Fruit fly (Drosophila melanogaster) whole organism, pupa: ENCODE data around the gene CG32240.

ENCODE experiments used
- CG12605 ChIP-seq: fragments of 200-800 bp; sonication (Bioruptor generic); IDR thresholded peaks from 2 replicates; pipeline ENCODE4 v1.3.6; 2022; ENCODE audit warnings: missing biosample characterization, missing genetic modification characterization
- CG14655 ChIP-seq: fragments of 200-800 bp; sonication (Bioruptor generic); optimal IDR thresholded peaks from 3 replicates; lab custom pipeline; 2017; ENCODE audit warnings: mild to moderate bottlenecking, missing biosample characterization, missing genetic modification reagents, missing genetic modification characterization
- CG15710 ChIP-seq: fragments of 200-800 bp; sonication (Bioruptor generic); optimal IDR thresholded peaks from 2 replicates; lab custom pipeline; 2018; ENCODE audit warnings: missing biosample characterization, mild to moderate bottlenecking, missing genetic modification characterization, moderate library complexity
- CG17806 ChIP-seq: fragments of 200-800 bp; sonication (Bioruptor generic); optimal IDR thresholded peaks from 2 replicates; lab custom pipeline; 2018; ENCODE audit warnings: missing biosample characterization, mild to moderate bottlenecking, missing genetic modification characterization, moderate library complexity
- CG32121 ChIP-seq: fragments of 200-800 bp; sonication (Bioruptor generic); IDR thresholded peaks from 2 replicates; pipeline ENCODE4 v1.3.6; 2022; ENCODE audit warnings: missing biosample characterization, missing genetic modification characterization
- CG34367 ChIP-seq: fragments of 200-800 bp; sonication (Bioruptor generic); optimal IDR thresholded peaks from 2 replicates; lab custom pipeline; 2018; ENCODE audit warnings: missing biosample characterization, mild to moderate bottlenecking, missing genetic modification characterization
- CG4496 ChIP-seq: fragments of 200-800 bp; sonication (Bioruptor generic); IDR thresholded peaks from 3 replicates; pipeline ENCODE4 v1.3.6; 2022; ENCODE audit warnings: missing biosample characterization, missing genetic modification characterization
- CG8159 ChIP-seq: fragments of 200-800 bp; sonication (Bioruptor generic); optimal IDR thresholded peaks from 3 replicates; lab custom pipeline; 2018; ENCODE audit warnings: missing biosample characterization, mild to moderate bottlenecking, missing genetic modification characterization, moderate library complexity
- CG8301 ChIP-seq: fragments of 200-800 bp; sonication (Bioruptor generic); optimal IDR thresholded peaks from 2 replicates; lab custom pipeline; 2018; ENCODE audit warnings: missing biosample characterization, mild to moderate bottlenecking, missing genetic modification characterization
- CG9948 ChIP-seq: fragments of 200-800 bp; sonication (Bioruptor generic); optimal IDR thresholded peaks from 2 replicates; lab custom pipeline; 2018; ENCODE audit warnings: missing biosample characterization, mild to moderate bottlenecking, missing genetic modification characterization, moderate library complexity
- D1 ChIP-seq: fragments of 200-800 bp; sonication (Bioruptor generic); optimal IDR thresholded peaks from 2 replicates; lab custom pipeline; 2018; ENCODE audit warnings: missing biosample characterization, mild to moderate bottlenecking, missing genetic modification characterization, moderate library complexity
- EcR ChIP-seq: fragments of 200-800 bp; sonication (Bioruptor generic); optimal IDR thresholded peaks from 3 replicates; lab custom pipeline; 2019; ENCODE audit warnings: missing biosample characterization, missing genetic modification characterization, mild to moderate bottlenecking, moderate library complexity, missing genetic modification reagents
- Ets98B ChIP-seq: fragments of 200-800 bp; sonication (Bioruptor generic); IDR thresholded peaks from 2 replicates; pipeline ENCODE4 v1.3.6; 2022; ENCODE audit warnings: missing biosample characterization, missing genetic modification characterization
- Pif1A ChIP-seq: fragments of 200-800 bp; sonication (Bioruptor generic); optimal IDR thresholded peaks from 3 replicates; lab custom pipeline; 2016; ENCODE audit warnings: missing biosample characterization, missing genetic modification characterization
- Pif1B ChIP-seq: fragments of 200-800 bp; sonication (Bioruptor generic); optimal IDR thresholded peaks from 3 replicates; lab custom pipeline; 2016; ENCODE audit warnings: missing biosample characterization, missing genetic modification characterization
- Snoo ChIP-seq: fragments of 200-800 bp; sonication (Bioruptor generic); optimal IDR thresholded peaks from 3 replicates; lab custom pipeline; 2017; ENCODE audit warnings: missing biosample characterization, mild to moderate bottlenecking, missing genetic modification characterization, inconsistent platforms
- fd96Ca ChIP-seq: fragments of 200-800 bp; sonication (Bioruptor generic); IDR thresholded peaks from 3 replicates; pipeline ENCODE4 v1.3.6; 2022; ENCODE audit warnings: missing biosample characterization, missing genetic modification characterization
- gl ChIP-seq: fragments of 200-800 bp; sonication (Bioruptor generic); optimal IDR thresholded peaks from 2 replicates; lab custom pipeline; 2018; ENCODE audit warnings: missing biosample characterization, mild to moderate bottlenecking, missing genetic modification characterization
- rn ChIP-seq: fragments of 200-800 bp; sonication (Bioruptor generic); IDR thresholded peaks from 2 replicates; pipeline ENCODE4 v1.3.6; 2022; ENCODE audit warnings: missing biosample characterization, missing genetic modification characterization

CG32240 gene

DNA sequence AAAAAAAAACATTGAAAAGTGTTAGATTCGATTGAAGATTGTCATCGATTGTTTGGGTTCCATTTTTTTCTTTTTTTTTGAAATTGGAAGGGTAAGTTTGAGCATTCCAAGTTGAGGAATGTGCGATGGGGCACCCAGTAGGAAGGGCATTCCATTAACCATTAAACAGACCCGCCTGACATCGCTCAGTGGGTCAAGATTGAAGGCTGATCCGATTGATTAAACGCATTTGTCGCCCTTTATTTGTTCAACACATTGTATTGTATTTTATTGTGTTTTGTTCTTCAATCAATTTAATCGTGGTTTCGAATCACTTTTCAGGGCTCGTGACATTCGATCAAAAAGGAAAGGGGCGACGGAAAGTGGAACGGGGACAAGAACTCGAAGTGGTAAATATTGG lies 40.4 kb downstream of the CG32240 start:
- TF ChIP-seq Snoo (tag; lab: Kevin White, UChicago) (no peak), CG32121 (no peak)

- TF ChIP-seq gl (tag; lab: Kevin White, UChicago) (no peak), Pif1B (no peak)
These were observed 41.2 kb downstream of the CG32240 start for dm6 chr3L:4340227-4340626.

- no peak for TF ChIP-seq rn (GFP tag; lab: Robert Waterston, UW)
- no peak for TF ChIP-seq CG15710 (tag; lab: Kevin White, UChicago)
- no peak for TF ChIP-seq CG14655 (GFP tag; lab: Kevin White, UChicago)
- no peak for TF ChIP-seq CG12605 (GFP tag; lab: Robert Waterston, UW)
- no peak for TF ChIP-seq fd96Ca (GFP tag; lab: Robert Waterston, UW)
- peak; percentile 62; the same call in 2 of the 3 replicates for TF ChIP-seq CG4496
- TF ChIP-seq EcR: no peak
- TF ChIP-seq Ets98B (GFP tag; lab: Robert Waterston, UW): peak; percentile 64
- TF ChIP-seq CG34367 (tag; lab: Kevin White, UChicago): no peak
- TF ChIP-seq Pif1B: no peak
- TF ChIP-seq CG32121: peak; percentile 56; the same call in 1 of the 2 replicates
- TF ChIP-seq CG9948 (tag; lab: Kevin White, UChicago): no peak
These were observed 41.9 kb downstream of the CG32240 start for dm6 chr3L:4339525-4339924.

DNA sequence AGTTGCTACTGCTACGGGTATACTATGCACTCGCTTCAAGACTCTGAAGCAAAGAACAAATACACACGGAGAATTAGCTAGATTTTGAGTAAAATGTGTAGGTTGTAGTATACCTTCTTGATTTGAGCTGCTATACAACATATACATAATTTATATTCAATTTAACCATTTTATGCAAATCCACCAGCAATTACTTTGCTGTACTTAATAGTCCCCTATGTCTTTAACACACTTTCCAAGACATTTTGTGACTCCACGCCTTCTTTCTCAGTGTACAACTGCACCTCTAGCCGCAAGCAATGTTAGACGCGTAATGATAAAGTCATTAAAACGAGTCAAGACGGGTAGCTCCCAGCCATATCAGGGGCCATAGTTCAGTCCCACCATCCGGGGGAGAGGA lies 44.8 kb downstream of the CG32240 start:
- TF ChIP-seq Pif1A (GFP tag; lab: Kevin White, UChicago) (peak; percentile 27), CG8301 (tag; lab: Kevin White, UChicago) (peak; percentile 69), CG34367 (tag; lab: Kevin White, UChicago) (no peak), CG15710 (tag; lab: Kevin White, UChicago) (no peak), CG4496 (peak; percentile 66; the same call in 2 of the 3 replicates), D1 (tag; lab: Kevin White, UChicago) (no peak), Snoo (tag; lab: Kevin White, UChicago) (no peak), CG14655 (GFP tag; lab: Kevin White, UChicago) (peak; percentile 79), CG8159 (peak; percentile 67), CG32121 (peak; percentile 75), CG9948 (tag; lab: Kevin White, UChicago) (no peak), gl (tag; lab: Kevin White, UChicago) (peak; percentile 50), Pif1B (no peak), fd96Ca (GFP tag; lab: Robert Waterston, UW) (peak; percentile 55; the same call in 2 of the 3 replicates), CG17806 (tag; lab: Kevin White, UChicago) (peak; percentile 28), Ets98B (GFP tag; lab: Robert Waterston, UW) (peak; percentile 70)
